Fruit fly (Drosophila melanogaster) whole organism, embryonic: ENCODE data around the gene CG6927.
A peak's percentile ranks its signal among the peaks of the same experiment; 100 is the strongest.

Experiments
- Bdp1 ChIP-seq: fragments of 200-800 bp; sonication (Bioruptor generic); optimal IDR thresholded peaks from 3 replicates; lab custom pipeline; 2016; ENCODE audit warnings: missing biosample characterization, missing genetic modification characterization
- CG10209 ChIP-seq: fragments of 200-800 bp; sonication (Bioruptor generic); optimal IDR thresholded peaks from 3 replicates; lab custom pipeline; 2017; ENCODE audit warnings: missing biosample characterization, mild to moderate bottlenecking, missing genetic modification characterization, missing genetic modification reagents
- CG10267 ChIP-seq: fragments of 200-800 bp; sonication (Bioruptor generic); optimal IDR thresholded peaks from 2 replicates; lab custom pipeline; 2018; ENCODE audit warnings: missing biosample characterization, mild to moderate bottlenecking, missing genetic modification characterization, moderate library complexity
- CG10543 ChIP-seq: fragments of 200-800 bp; sonication (Bioruptor generic); optimal IDR thresholded peaks from 3 replicates; lab custom pipeline; 2017; ENCODE audit warnings: missing biosample characterization, mild to moderate bottlenecking, missing genetic modification characterization, moderate library complexity
- CG12659 ChIP-seq: fragments of 200-800 bp; sonication (Bioruptor generic); optimal IDR thresholded peaks from 3 replicates; lab custom pipeline; 2017; ENCODE audit warnings: mild to moderate bottlenecking, missing biosample characterization, missing genetic modification reagents, missing genetic modification characterization
- CG13424 ChIP-seq: fragments of 200-800 bp; sonication (Bioruptor generic); optimal IDR thresholded peaks from 2 replicates; lab custom pipeline; 2019; ENCODE audit warnings: missing biosample characterization, mild to moderate bottlenecking, missing genetic modification characterization, moderate library complexity
- CG16813 ChIP-seq: fragments of 200-800 bp; sonication (Bioruptor generic); IDR thresholded peaks from 3 replicates; pipeline ENCODE4 v1.3.6; 2022; ENCODE audit warnings: missing biosample characterization, missing genetic modification characterization; ENCODE audit not compliant: partially characterized antibody
- CG17568 ChIP-seq: fragments of 200-800 bp; sonication (Bioruptor generic); optimal IDR thresholded peaks from 2 replicates; lab custom pipeline; 2018; ENCODE audit warnings: missing biosample characterization, mild to moderate bottlenecking, missing genetic modification characterization, moderate library complexity
- CG17829 ChIP-seq: fragments of 200-800 bp; optimal IDR thresholded peaks from 2 replicates; lab custom pipeline; 2019; ENCODE audit warnings: missing biosample characterization, mild to moderate bottlenecking, missing genetic modification characterization, moderate library complexity
- CG17912 ChIP-seq: fragments of 200-800 bp; sonication (Bioruptor generic); optimal IDR thresholded peaks from 2 replicates; lab custom pipeline; 2018; ENCODE audit warnings: missing biosample characterization, mild to moderate bottlenecking, missing genetic modification characterization
- CG1792 ChIP-seq: fragments of 200-800 bp; sonication (Bioruptor generic); optimal IDR thresholded peaks from 2 replicates; lab custom pipeline; 2016; ENCODE audit warnings: missing biosample characterization, missing genetic modification characterization
- CG3065 ChIP-seq: fragments of 200-800 bp; sonication (Bioruptor generic); optimal IDR thresholded peaks from 2 replicates; lab custom pipeline; 2016; ENCODE audit warnings: missing biosample characterization, missing genetic modification characterization
- CG32767 ChIP-seq: fragments of 200-800 bp; sonication (Bioruptor generic); IDR thresholded peaks from 2 replicates; pipeline ENCODE4 v1.3.6; 2022; ENCODE audit warnings: missing biosample characterization, missing genetic modification characterization
- CG33213 ChIP-seq: fragments of 200-800 bp; sonication (Bioruptor generic); optimal IDR thresholded peaks from 3 replicates; lab custom pipeline; 2016; ENCODE audit warnings: missing biosample characterization, missing genetic modification characterization
- CG34422 ChIP-seq: fragments of 200-800 bp; sonication (Bioruptor generic); IDR thresholded peaks from 3 replicates; pipeline ENCODE4 v1.3.6; 2022; ENCODE audit warnings: missing biosample characterization, missing genetic modification characterization
- CG4360 ChIP-seq: fragments of 200-800 bp; sonication (Bioruptor generic); IDR thresholded peaks from 2 replicates; pipeline ENCODE4 v1.3.6; 2022; ENCODE audit warnings: missing biosample characterization, missing genetic modification characterization
- CG7987 ChIP-seq: fragments of 200-800 bp; sonication (Bioruptor generic); optimal IDR thresholded peaks from 2 replicates; lab custom pipeline; 2018; ENCODE audit warnings: missing biosample characterization, mild to moderate bottlenecking, missing genetic modification characterization, moderate library complexity
- CG8359 ChIP-seq: fragments of 200-800 bp; sonication (Bioruptor generic); optimal IDR thresholded peaks from 2 replicates; lab custom pipeline; 2017; ENCODE audit warnings: missing biosample characterization, mild to moderate bottlenecking, missing genetic modification characterization, borderline replicate concordance
- CG8765 ChIP-seq: fragments of 200-800 bp; sonication (Bioruptor generic); IDR thresholded peaks from 2 replicates; pipeline ENCODE4 v1.3.6; 2022; ENCODE audit warnings: missing biosample characterization, missing genetic modification characterization
- CG9797 ChIP-seq: fragments of 200-800 bp; sonication (Bioruptor generic); optimal IDR thresholded peaks from 3 replicates; lab custom pipeline; 2018; ENCODE audit warnings: missing biosample characterization, mild to moderate bottlenecking, missing genetic modification characterization
- CG9817 ChIP-seq: fragments of 200-800 bp; sonication (Bioruptor generic); optimal IDR thresholded peaks from 2 replicates; lab custom pipeline; 2018; ENCODE audit warnings: missing biosample characterization, mild to moderate bottlenecking, missing genetic modification characterization, moderate library complexity
- E2f2 ChIP-seq: fragments of 200-800 bp; sonication (Bioruptor generic); IDR thresholded peaks from 2 replicates; pipeline ENCODE4 v1.3.6; 2022; ENCODE audit warnings: missing biosample characterization, missing genetic modification characterization
- Fer1 ChIP-seq: fragments of 200-800 bp; sonication (Bioruptor generic); optimal IDR thresholded peaks from 2 replicates; lab custom pipeline; 2017; ENCODE audit warnings: missing biosample characterization, mild to moderate bottlenecking, missing genetic modification characterization
- GATAe ChIP-seq: fragments of 200-800 bp; sonication (Bioruptor generic); conservative IDR thresholded peaks from 2 replicates; pipeline ENCODE4 v1.3.6; 2022; ENCODE audit warnings: missing biosample characterization, missing genetic modification characterization
- Hr51 ChIP-seq, 2 experiments: fragments of 200-800 bp; sonication (Bioruptor generic); optimal IDR thresholded peaks; 2 replicates in 1 of 2; 3 replicates in 1 of 2; lab custom pipeline; 2016 to 2018; ENCODE audit warnings: missing biosample characterization in 2 of 2, missing genetic modification characterization in 2 of 2, mild to moderate bottlenecking in 1 of 2, moderate library complexity in 1 of 2
- Jarid2 ChIP-seq: fragments of 200-800 bp; sonication (Bioruptor generic); optimal IDR thresholded peaks from 3 replicates; lab custom pipeline; 2017; ENCODE audit warnings: mild to moderate bottlenecking, missing biosample characterization, missing genetic modification reagents, missing genetic modification characterization
- MESR4 ChIP-seq: fragments of 200-800 bp; sonication (Bioruptor generic); optimal IDR thresholded peaks from 2 replicates; lab custom pipeline; 2018; ENCODE audit warnings: missing biosample characterization, mild to moderate bottlenecking, missing genetic modification characterization, moderate library complexity
- Max ChIP-seq: fragments of 200-800 bp; sonication (Bioruptor generic); optimal IDR thresholded peaks from 2 replicates; lab custom pipeline; 2016; ENCODE audit warnings: missing biosample characterization, mild to moderate bottlenecking, missing genetic modification characterization
- Mrtf ChIP-seq: fragments of 200-800 bp; sonication (Bioruptor generic); IDR thresholded peaks from 3 replicates; pipeline ENCODE4 v1.3.6; 2022; ENCODE audit warnings: missing biosample characterization, missing genetic modification characterization
- Stat92E ChIP-seq, 3 experiments: fragments of >200 bp in 2 of 3; fragments of 200-800 bp in 1 of 3; sonication (Bioruptor generic) in 1 of 3; optimal IDR thresholded peaks; 2 replicates each; lab custom pipeline; 2017 to 2019; ENCODE audit warnings: missing biosample characterization in 3 of 3, missing genetic modification characterization in 3 of 3, mild to moderate bottlenecking in 1 of 3, moderate library complexity in 1 of 3
- abd-A ChIP-seq: fragments of 200-800 bp; sonication (Bioruptor generic); optimal IDR thresholded peaks from 3 replicates; lab custom pipeline; 2019; ENCODE audit warnings: missing biosample characterization, mild to moderate bottlenecking, missing genetic modification characterization, moderate library complexity
- amos ChIP-seq: fragments of 200-800 bp; sonication (Bioruptor generic); IDR thresholded peaks from 2 replicates; pipeline ENCODE4 v1.3.6; 2022; ENCODE audit warnings: missing biosample characterization, missing genetic modification characterization; ENCODE audit not compliant: partially characterized antibody
- cas ChIP-seq: fragments of 200-800 bp; sonication (Bioruptor generic); IDR thresholded peaks from 2 replicates; pipeline ENCODE4 v1.3.6; 2022; ENCODE audit warnings: missing biosample characterization, missing genetic modification characterization
- chinmo ChIP-seq: fragments of 200-800 bp; sonication (Bioruptor generic); IDR thresholded peaks from 4 replicates; pipeline ENCODE4 v1.3.6; 2022; ENCODE audit warnings: missing biosample characterization, missing genetic modification characterization; ENCODE audit not compliant: partially characterized antibody
- ci ChIP-seq: fragments of 200-800 bp; sonication (Bioruptor generic); IDR thresholded peaks from 3 replicates; pipeline ENCODE4 v1.3.6; 2022; ENCODE audit warnings: missing biosample characterization, missing genetic modification characterization
- fu2 ChIP-seq: fragments of 200-800 bp; sonication (Bioruptor generic); optimal IDR thresholded peaks from 2 replicates; lab custom pipeline; 2016; ENCODE audit warnings: missing biosample characterization, missing genetic modification characterization
- gfzf ChIP-seq: fragments of 200-800 bp; sonication (Bioruptor generic); optimal IDR thresholded peaks from 2 replicates; lab custom pipeline; 2016; ENCODE audit warnings: missing biosample characterization, mild to moderate bottlenecking, missing genetic modification characterization, moderate library complexity
- gro ChIP-seq: fragments of 200-800 bp; sonication (Bioruptor generic); optimal IDR thresholded peaks from 2 replicates; lab custom pipeline; 2016; ENCODE audit warnings: missing biosample characterization, missing genetic modification characterization
- hth ChIP-seq: fragments of >200 bp; optimal IDR thresholded peaks from 2 replicates; lab custom pipeline; 2017; ENCODE audit warnings: inconsistent platforms
- kay ChIP-seq: fragments of 200-800 bp; sonication (Bioruptor generic); optimal IDR thresholded peaks from 2 replicates; lab custom pipeline; 2016; ENCODE audit warnings: missing biosample characterization, missing genetic modification characterization
- nom ChIP-seq: fragments of 200-800 bp; sonication (Bioruptor generic); optimal IDR thresholded peaks from 2 replicates; lab custom pipeline; 2017; ENCODE audit warnings: missing biosample characterization, missing genetic modification characterization, mild to moderate bottlenecking, moderate library complexity, missing genetic modification reagents
- pum ChIP-seq: fragments of 200-800 bp; sonication (Bioruptor generic); optimal IDR thresholded peaks from 2 replicates; lab custom pipeline; 2016; ENCODE audit warnings: missing biosample characterization, missing genetic modification characterization
- row ChIP-seq: fragments of 200-800 bp; sonication (Bioruptor generic); IDR thresholded peaks from 3 replicates; pipeline ENCODE4 v1.3.6; 2022; ENCODE audit warnings: missing biosample characterization, missing genetic modification characterization
- slou ChIP-seq: fragments of 200-800 bp; sonication (Bioruptor generic); optimal IDR thresholded peaks from 3 replicates; lab custom pipeline; 2016; ENCODE audit warnings: missing biosample characterization, missing genetic modification characterization
- stwl ChIP-seq: fragments of 200-800 bp; sonication (Bioruptor generic); optimal IDR thresholded peaks from 3 replicates; lab custom pipeline; 2018; ENCODE audit warnings: missing biosample characterization, mild to moderate bottlenecking, missing genetic modification characterization, moderate library complexity
- zen2 ChIP-seq: fragments of 200-800 bp; sonication (Bioruptor generic); IDR thresholded peaks from 3 replicates; pipeline ENCODE4 v1.3.6; 2022; ENCODE audit warnings: missing biosample characterization, missing genetic modification characterization; ENCODE audit not compliant: partially characterized antibody
- zfh1 ChIP-seq: fragments of 200-800 bp; sonication (Bioruptor generic); IDR thresholded peaks from 3 replicates; pipeline ENCODE4 v1.3.6; 2022; ENCODE audit warnings: missing biosample characterization, missing genetic modification characterization

The CG6927 gene

dm6 chrX:4938986-4939385, 32.3 kb downstream of the CG6927 start, which contains the start of gene Ptp4E (continued):
- TF ChIP-seq zen2 (GFP tag; lab: Robert Waterston, UW) (no peak), CG10267 (tag; lab: Kevin White, UChicago) (peak; percentile 6), gfzf (GFP tag; lab: Kevin White, UChicago) (peak; percentile 62), CG17912 (GFP tag; lab: Kevin White, UChicago) (no peak), CG1792 (GFP tag; lab: Kevin White, UChicago) (no peak), CG7987 (GFP tag; lab: Kevin White, UChicago) (peak; percentile 12), chinmo (GFP tag; lab: Robert Waterston, UW) (0 out of 4 replicates have a peak, but pooled peaks have one; percentile 20), row (GFP tag; lab: Robert Waterston, UW) (peak; percentile 36; the same call in 2 of the 3 replicates), MESR4 (GFP tag; lab: Kevin White, UChicago) (peak; percentile 30), CG10543 (GFP tag; lab: Kevin White, UChicago) (peak; percentile 25), CG34422 (GFP tag; lab: Robert Waterston, UW) (0 out of 3 replicates have a peak, but pooled peaks have one; percentile 25), GATAe (GFP tag; lab: Robert Waterston, UW) (no peak), CG33213 (GFP tag; lab: Kevin White, UChicago) (peak; percentile 34), Bdp1 (GFP tag; lab: Kevin White, UChicago) (no peak), CG17568 (GFP tag; lab: Kevin White, UChicago) (peak; percentile 20), E2f2 (GFP tag; lab: Robert Waterston, UW) (peak; percentile 43), CG32767 (GFP tag; lab: Robert Waterston, UW) (no peak), stwl (peak; percentile 21), Jarid2 (GFP tag; lab: Kevin White, UChicago) (peak; percentile 78), abd-A (tag; lab: Kevin White, UChicago) (no peak), CG4360 (GFP tag; lab: Robert Waterston, UW) (0 out of 2 replicates have a peak, but pooled peaks have one; percentile 9), CG16813 (GFP tag; lab: Robert Waterston, UW) (no peak), nom (GFP tag; lab: Kevin White, UChicago) (peak; percentile 47), cas (no peak), Fer1 (GFP tag; lab: Kevin White, UChicago) (peak; percentile 3), CG12659 (GFP tag; lab: Kevin White, UChicago) (peak; percentile 62), amos (GFP tag; lab: Robert Waterston, UW) (peak; percentile 38; the same call in 1 of the 2 replicates), ci (GFP tag; lab: Robert Waterston, UW) (peak; percentile 45; the same call in 1 of the 3 replicates), CG9797 (GFP tag; lab: Kevin White, UChicago) (peak; percentile 42), zfh1 (GFP tag; lab: Robert Waterston, UW) (peak; percentile 15; the same call in 1 of the 3 replicates), Stat92E (GFP tag; optimal IDR thresholded peaks at IDR 0.05; lab: Kevin White, UChicago) (peak in 1 of 3 experiments; percentile 41), Mrtf (no peak)

- TF ChIP-seq CG8359 (GFP tag; lab: Kevin White, UChicago) (peak; percentile 89), kay (GFP tag; lab: Kevin White, UChicago) (peak; percentile 85), CG17829 (tag; lab: Kevin White, UChicago) (peak; percentile 96), Hr51 (GFP tag; optimal IDR thresholded peaks at IDR 0.05; lab: Kevin White, UChicago) (peak; percentile 91 to 93), pum (GFP tag; lab: Kevin White, UChicago) (peak; percentile 95), CG9817 (tag; lab: Kevin White, UChicago) (peak; percentile 93), hth (lab: Kevin White, UChicago) (no peak), CG3065 (GFP tag; lab: Kevin White, UChicago) (peak; percentile 85), fu2 (GFP tag; lab: Kevin White, UChicago) (peak; percentile 80), CG7987 (GFP tag; lab: Kevin White, UChicago) (peak; percentile 84), CG17912 (GFP tag; lab: Kevin White, UChicago) (peak; percentile 94), slou (GFP tag; lab: Kevin White, UChicago) (peak; percentile 62), Max (GFP tag; lab: Kevin White, UChicago) (peak; percentile 90), CG10209 (GFP tag; lab: Kevin White, UChicago) (peak; percentile 91), CG8765 (GFP tag; lab: Robert Waterston, UW) (peak; percentile 96), gro (GFP tag; lab: Kevin White, UChicago) (peak; percentile 38), CG13424 (tag; lab: Kevin White, UChicago) (peak; percentile 97)
Measured at dm6 chrX:4939788-4940441, 33.2 kb downstream of the CG6927 start.
